Worm (Caenorhabditis elegans): ENCODE measurements around the gene srp-1.

The srp-1 gene

ce11 chrV:728822-729493, 24.1 kb upstream of the srp-1 start (continued):
- TF ChIP-seq attf-5 (GFP tag; optimal IDR thresholded peaks at IDR 0.05) (peak; percentile 22), ZK185.1 (tag; optimal IDR thresholded peaks at IDR 0.05; ENCODE audit: poor library complexity, severe bottlenecking) (peak; percentile 29), F23B12.7 (tag; optimal IDR thresholded peaks at IDR 0.05; ENCODE audit: insufficient read depth) (no peak), F10E7.11 (tag; optimal IDR thresholded peaks at IDR 0.05) (no peak), attf-3 (GFP tag; conservative IDR thresholded peaks at IDR 0.05) (no peak), B0336.3 (GFP tag; IDR thresholded peaks at IDR 0.05) (peak; percentile 66), fkh-3 (tag; optimal IDR thresholded peaks at IDR 0.05) (no peak), lsy-27 (tag; optimal IDR thresholded peaks at IDR 0.05; ENCODE audit: borderline replicate concordance, insufficient read depth) (no peak), K12H6.12 (tag; optimal IDR thresholded peaks at IDR 0.05) (peak; percentile 32), ztf-22 (GFP tag; optimal IDR thresholded peaks at IDR 0.05) (peak; percentile 42), tlf-1 (GFP tag; optimal IDR thresholded peaks at IDR 0.05) (peak; percentile 54), ztf-26 (tag; optimal IDR thresholded peaks at IDR 0.05) (peak; percentile 16), Y56A3A.18 (GFP tag; IDR thresholded peaks at IDR 0.05) (no peak), somi-1 (GFP tag; optimal IDR thresholded peaks at IDR 0.05) (peak; percentile 67), nhr-80 (tag; optimal IDR thresholded peaks at IDR 0.05) (peak; percentile 23), efl-1 (GFP tag; optimal IDR thresholded peaks at IDR 0.05) (no peak)

- TF ChIP-seq nfya-1 (tag; optimal IDR thresholded peaks at IDR 0.05; ENCODE audit: borderline replicate concordance, insufficient read depth) = no peak
- TF ChIP-seq snpc-1.1 (tag; optimal IDR thresholded peaks at IDR 0.05; ENCODE audit: insufficient read depth) = no peak
- TF ChIP-seq nhr-179 (tag; optimal IDR thresholded peaks at IDR 0.05) = no peak
- no peak for TF ChIP-seq K12H6.12 (tag; optimal IDR thresholded peaks at IDR 0.05)
- no peak for TF ChIP-seq F57A8.1 (GFP tag; optimal IDR thresholded peaks at IDR 0.05)
- TF ChIP-seq dpl-1 (GFP tag; optimal IDR thresholded peaks at IDR 0.05) = no peak
- TF ChIP-seq tbx-9 (tag; optimal IDR thresholded peaks at IDR 0.05; ENCODE audit: borderline replicate concordance) = no peak
- TF ChIP-seq tlf-1 (GFP tag; optimal IDR thresholded peaks at IDR 0.05) = peak; percentile 46
- no peak for TF ChIP-seq snpc-4 (GFP tag; optimal IDR thresholded peaks at IDR 0.05)
- TF ChIP-seq snpc-4 (tag; optimal IDR thresholded peaks at IDR 0.05) = no peak
- peak; percentile 66 for TF ChIP-seq chd-7 (tag; optimal IDR thresholded peaks at IDR 0.05)
- peak; percentile 11 for TF ChIP-seq lin-54 (GFP tag; optimal IDR thresholded peaks at IDR 0.05)
- TF ChIP-seq F39B2.1 (GFP tag; IDR thresholded peaks at IDR 0.05) = no peak
- TF ChIP-seq F49E8.2 (tag; optimal IDR thresholded peaks at IDR 0.05; ENCODE audit: insufficient read depth) = no peak
- 0 out of 2 replicates have a peak, but pooled peaks have one; percentile 55 for TF ChIP-seq egl-44 (GFP tag; IDR thresholded peaks at IDR 0.05)
- TF ChIP-seq Y95B8A.8 (GFP tag; IDR thresholded peaks at IDR 0.05) = 0 out of 2 replicates have a peak, but pooled peaks have one; percentile 36
- peak; percentile 27; the same call in 1 of the 2 replicates for TF ChIP-seq hmg-1.2 (GFP tag; IDR thresholded peaks at IDR 0.05)
- no peak for TF ChIP-seq ama-1 (optimal IDR thresholded peaks at IDR 0.05)
- no peak for TF ChIP-seq ama-1 (GFP tag; optimal IDR thresholded peaks at IDR 0.05)
- TF ChIP-seq repo-1 (tag; optimal IDR thresholded peaks at IDR 0.05) = peak; percentile 56
- TF ChIP-seq mel-28 (tag; optimal IDR thresholded peaks at IDR 0.05; ENCODE audit: borderline replicate concordance) = no peak
- TF ChIP-seq cebp-1 (GFP tag; IDR thresholded peaks at IDR 0.05) = peak; percentile 37; the same call in 1 of the 2 replicates
- TF ChIP-seq cebp-1 (tag; optimal IDR thresholded peaks at IDR 0.05) = peak; percentile 71
- no peak for TF ChIP-seq lsy-27 (tag; optimal IDR thresholded peaks at IDR 0.05; ENCODE audit: borderline replicate concordance, insufficient read depth)
- peak; percentile 45; the same call in 1 of the 2 replicates for TF ChIP-seq K11D2.4 (GFP tag; IDR thresholded peaks at IDR 0.05)
- TF ChIP-seq bed-1 (GFP tag; IDR thresholded peaks at IDR 0.05) = no peak
- TF ChIP-seq dox-1 (GFP tag; IDR thresholded peaks at IDR 0.05) = peak; percentile 42; the same call in 1 of the 2 replicates
- no peak for TF ChIP-seq ccch-3 (GFP tag; optimal IDR thresholded peaks at IDR 0.05)
- no peak for TF ChIP-seq ceh-79 (tag; optimal IDR thresholded peaks at IDR 0.05)
- peak; percentile 51 for TF ChIP-seq tbp1 (GFP tag; optimal IDR thresholded peaks at IDR 0.05)
- TF ChIP-seq rec-8 (tag; optimal IDR thresholded peaks at IDR 0.05) = no peak
- no peak for TF ChIP-seq die-1 (tag; optimal IDR thresholded peaks at IDR 0.05)
- TF ChIP-seq sptf-2 (GFP tag; optimal IDR thresholded peaks at IDR 0.05) = no peak
These were observed 22.9 kb upstream of the srp-1 start for ce11 chrV:730216-730615.
